Worm (Caenorhabditis elegans) whole organism, L4 larva: ENCODE measurements around the gene nhr-36.

Experiments
- F26F4.8 ChIP-seq: fragments of 200-800 bp; sonication (Bioruptor generic); conservative IDR thresholded peaks from 2 replicates; pipeline ENCODE4 v1.3.6; 2022; ENCODE audit warnings: missing genetic modification characterization, missing compliant biosample characterization
- R02D3.7 ChIP-seq: fragments of 150-350 bp; sonication (generic microtip); optimal IDR thresholded peaks from 3 replicates; lab custom pipeline; 2014; ENCODE audit warnings: missing biosample characterization, missing genetic modification characterization
- ZK546.5 ChIP-seq, 2 experiments: sonication (generic microtip); optimal IDR thresholded peaks; 2 replicates each; lab custom pipeline; 2017; ENCODE audit warnings: missing biosample characterization in 2 of 2, missing genetic modification characterization in 2 of 2
- ceh-20 ChIP-seq: fragments of 200-800 bp; sonication (Bioruptor generic); IDR thresholded peaks from 2 replicates; pipeline ENCODE4 v1.3.6; 2022; ENCODE audit warnings: missing genetic modification reagents, missing genetic modification characterization, missing compliant biosample characterization
- ceh-32 ChIP-seq: sonication (generic microtip); optimal IDR thresholded peaks from 2 replicates; lab custom pipeline; 2016; ENCODE audit warnings: mild to moderate bottlenecking, missing genetic modification characterization, missing compliant biosample characterization; ENCODE audit not compliant: poor library complexity
- ceh-44 ChIP-seq: fragments of 200-800 bp; sonication (Bioruptor generic); IDR thresholded peaks from 2 replicates; pipeline ENCODE4 v1.3.6; 2022; ENCODE audit warnings: missing genetic modification reagents, missing genetic modification characterization, missing compliant biosample characterization
- ceh-82 ChIP-seq: sonication (generic microtip); optimal IDR thresholded peaks from 2 replicates; lab custom pipeline; 2017; ENCODE audit warnings: missing biosample characterization, missing genetic modification characterization
- daf-16 ChIP-seq, 3 experiments: sonication (generic microtip); optimal IDR thresholded peaks; 2 replicates each; lab custom pipeline; 2016 to 2017; ENCODE audit warnings: missing genetic modification characterization in 3 of 3, missing genetic modification reagents in 3 of 3, mild to moderate bottlenecking in 2 of 3, missing compliant biosample characterization in 2 of 3, missing biosample characterization in 1 of 3, moderate library complexity in 1 of 3
- fkh-10 ChIP-seq: fragments of 150-350 bp; optimal IDR thresholded peaks from 2 replicates; lab custom pipeline; 2014; ENCODE audit warnings: missing biosample characterization, missing genetic modification reagents, missing genetic modification characterization
- hif-1 ChIP-seq, 2 experiments: sonication (generic microtip); optimal IDR thresholded peaks; 2 replicates each; lab custom pipeline; 2016 to 2017; ENCODE audit warnings: missing compliant biosample characterization in 2 of 2, missing genetic modification characterization in 2 of 2, missing genetic modification reagents in 2 of 2, missing genotype in 2 of 2, mild to moderate bottlenecking in 1 of 2
- hlh-30 ChIP-seq: sonication (generic microtip); optimal IDR thresholded peaks from 2 replicates; lab custom pipeline; 2017; ENCODE audit warnings: antibody characterized with exemption, mild to moderate bottlenecking, missing genetic modification characterization, missing compliant biosample characterization; ENCODE audit not compliant: insufficient read depth
- lim-7 ChIP-seq: fragments of 200-800 bp; sonication (Bioruptor generic); IDR thresholded peaks from 2 replicates; pipeline ENCODE4 v1.3.6; 2022; ENCODE audit warnings: missing genetic modification characterization, missing compliant biosample characterization
- lin-29 ChIP-seq: fragments of 200-800 bp; sonication (Bioruptor generic); IDR thresholded peaks from 2 replicates; pipeline ENCODE4 v1.3.6; 2022; ENCODE audit warnings: missing genetic modification reagents, missing genetic modification characterization, missing compliant biosample characterization
- mdl-1 ChIP-seq, 2 experiments: fragments of 150-350 bp in 1 of 2; sonication (generic microtip) in 1 of 2; optimal IDR thresholded peaks; 2 replicates each; lab custom pipeline; 2014 to 2017; ENCODE audit warnings: missing biosample characterization in 2 of 2, missing genetic modification characterization in 2 of 2
- nhr-102 ChIP-seq: sonication (generic microtip); optimal IDR thresholded peaks from 2 replicates; lab custom pipeline; 2016; ENCODE audit warnings: mild to moderate bottlenecking, missing genetic modification characterization, moderate library complexity, missing compliant biosample characterization
- nhr-42 ChIP-seq: fragments of 200-800 bp; sonication (Bioruptor generic); IDR thresholded peaks from 2 replicates; pipeline ENCODE4 v1.3.6; 2022; ENCODE audit warnings: missing genetic modification characterization, missing compliant biosample characterization
- rbr-2 ChIP-seq: sonication (generic microtip); optimal IDR thresholded peaks from 2 replicates; lab custom pipeline; 2016; ENCODE audit warnings: missing genotype, missing genetic modification characterization, missing compliant biosample characterization
- tra-1 ChIP-seq: fragments of 200-800 bp; sonication (Bioruptor generic); IDR thresholded peaks from 2 replicates; pipeline ENCODE4 v1.3.6; 2022; ENCODE audit warnings: missing genetic modification reagents, missing genetic modification characterization, missing compliant biosample characterization
- zfp-2 ChIP-seq: sonication (generic microtip); optimal IDR thresholded peaks from 2 replicates; lab custom pipeline; 2016; ENCODE audit warnings: mild to moderate bottlenecking, missing genetic modification characterization, missing compliant biosample characterization

The nhr-36 gene

ce11 chrV:9212499-9212898, 48.9 kb downstream of the nhr-36 start (continued):
- TF ChIP-seq ceh-20 (GFP tag; lab: Robert Waterston, UW) (no peak), hlh-30 (tag; lab: Kevin White, UChicago) (peak; percentile 44), mdl-1 (tag; optimal IDR thresholded peaks at IDR 0.05; lab: Kevin White, UChicago) (peak in 1 of 2 experiments; percentile 44)

- TF ChIP-seq F26F4.8 (GFP tag; lab: Robert Waterston, UW) (no peak), R02D3.7 (tag; lab: Kevin White, UChicago) (no peak), hif-1 (tag; optimal IDR thresholded peaks at IDR 0.05; lab: Kevin White, UChicago) (no peak), daf-16 (GFP tag; optimal IDR thresholded peaks at IDR 0.05; lab: Kevin White, UChicago) (peak in 1 of 2 experiments; percentile 1), daf-16 (tag; optimal IDR thresholded peaks at IDR 0.05; lab: Kevin White, UChicago) (no peak), zfp-2 (no peak), lim-7 (no peak), rbr-2 (tag; lab: Kevin White, UChicago) (peak; percentile 8), ceh-44 (no peak), tra-1 (GFP tag; lab: Robert Waterston, UW) (no peak), lin-29 (GFP tag; lab: Robert Waterston, UW) (no peak), fkh-10 (GFP tag; lab: Kevin White, UChicago) (no peak), ceh-82 (tag; lab: Kevin White, UChicago) (no peak), nhr-102 (tag; lab: Kevin White, UChicago) (no peak), ZK546.5 (tag; optimal IDR thresholded peaks at IDR 0.05; lab: Kevin White, UChicago) (no peak), nhr-42 (GFP tag; lab: Robert Waterston, UW) (no peak), ceh-32 (tag; lab: Kevin White, UChicago) (no peak), hlh-30 (tag; lab: Kevin White, UChicago) (no peak)
Observed at ce11 chrV:9208878-9209277, 52.5 kb downstream of the nhr-36 start.
